Worm (Caenorhabditis elegans) whole organism, L4 larva: ENCODE measurements around the gene cat-1.

ENCODE experiments used
- R02D3.7 ChIP-seq: fragments of 150-350 bp; sonication (generic microtip); optimal IDR thresholded peaks from 3 replicates; lab custom pipeline; 2014; ENCODE audit warnings: missing biosample characterization, missing genetic modification characterization
- daf-12 ChIP-seq: fragments of 150-350 bp; optimal IDR thresholded peaks from 2 replicates; lab custom pipeline; 2014; ENCODE audit warnings: missing biosample characterization, missing genetic modification reagents, missing genetic modification characterization
- nhr-10 ChIP-seq: fragments of 150-350 bp; optimal IDR thresholded peaks from 2 replicates; lab custom pipeline; 2014; ENCODE audit warnings: missing biosample characterization, missing genetic modification characterization
- nhr-77 ChIP-seq: fragments of 150-350 bp; optimal IDR thresholded peaks from 2 replicates; lab custom pipeline; 2014; ENCODE audit warnings: missing biosample characterization, missing genetic modification characterization

DNA sequence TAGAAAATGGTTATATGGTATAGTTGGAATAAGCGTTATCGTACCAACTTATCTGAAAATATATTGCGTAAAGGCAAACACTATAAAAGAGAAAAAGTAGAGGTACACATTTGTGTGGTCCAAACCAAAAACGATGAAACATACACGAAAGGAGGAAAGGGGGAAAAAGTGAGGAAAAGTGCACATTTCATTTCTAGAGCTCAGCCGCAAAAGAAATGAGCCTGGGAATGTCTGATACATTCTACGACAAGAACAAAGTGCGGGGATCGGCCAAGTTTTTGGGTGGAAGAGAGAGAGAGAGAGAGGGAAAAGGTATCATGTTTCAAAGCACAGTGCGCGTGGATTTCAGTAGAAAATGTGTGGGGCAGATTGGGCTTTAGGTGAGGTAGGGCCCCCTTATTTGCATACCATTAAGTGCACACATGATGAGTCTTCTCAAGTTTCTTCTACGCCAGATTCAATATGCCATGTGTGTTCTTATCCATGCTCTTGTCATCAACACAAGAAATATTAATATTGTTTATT lies 23.3 kb upstream of the cat-1 start, which contains the start of gene rgs-6:
- TF ChIP-seq nhr-10 (tag; lab: Kevin White, UChicago) (no peak), R02D3.7 (tag; lab: Kevin White, UChicago) (no peak), daf-12 (tag; lab: Kevin White, UChicago) (no peak), nhr-77 (no peak)
